Fruit fly (Drosophila melanogaster) whole organism, adult: ENCODE results near the gene Prp6.

ENCODE experiments used
- CG11617 ChIP-seq: fragments of 200-800 bp; sonication (Bioruptor generic); optimal IDR thresholded peaks from 2 replicates; lab custom pipeline; 2017; ENCODE audit warnings: mild to moderate bottlenecking, missing biosample characterization, missing genetic modification reagents, missing genetic modification characterization
- CG12768 ChIP-seq: fragments of 200-800 bp; sonication (Bioruptor generic); optimal IDR thresholded peaks from 2 replicates; lab custom pipeline; 2017; ENCODE audit warnings: missing biosample characterization, missing genetic modification characterization, mild to moderate bottlenecking, moderate library complexity, missing genetic modification reagents
- CG14711 ChIP-seq: fragments of 200-800 bp; sonication (Bioruptor generic); optimal IDR thresholded peaks from 2 replicates; lab custom pipeline; 2018; ENCODE audit warnings: missing biosample characterization, mild to moderate bottlenecking, missing genetic modification characterization, moderate library complexity
- CG33017 ChIP-seq: fragments of 200-800 bp; sonication (Bioruptor generic); optimal IDR thresholded peaks from 2 replicates; lab custom pipeline; 2018; ENCODE audit warnings: missing biosample characterization, mild to moderate bottlenecking, missing genetic modification characterization, moderate library complexity
- CG7101 ChIP-seq: fragments of 200-800 bp; sonication (Bioruptor generic); optimal IDR thresholded peaks from 2 replicates; lab custom pipeline; 2018; ENCODE audit warnings: missing biosample characterization, mild to moderate bottlenecking, missing genetic modification characterization, moderate library complexity
- Clk ChIP-seq: fragments of 200-800 bp; sonication (Bioruptor generic); optimal IDR thresholded peaks from 2 replicates; lab custom pipeline; 2017; ENCODE audit warnings: missing biosample characterization, missing genetic modification characterization
- bab1 ChIP-seq: fragments of 200-800 bp; sonication (Bioruptor generic); optimal IDR thresholded peaks from 3 replicates; lab custom pipeline; 2019; ENCODE audit warnings: missing biosample characterization, mild to moderate bottlenecking, missing genetic modification characterization, moderate library complexity
- cic ChIP-seq: fragments of 200-800 bp; sonication (Bioruptor generic); optimal IDR thresholded peaks from 2 replicates; lab custom pipeline; 2017; ENCODE audit warnings: missing biosample characterization, mild to moderate bottlenecking, missing genetic modification characterization, moderate library complexity
- cnc ChIP-seq, 2 experiments: fragments of >200 bp; optimal IDR thresholded peaks; 2 replicates each; lab custom pipeline; 2017
- kay ChIP-seq: fragments of 200-800 bp; sonication (Bioruptor generic); peaks from one replicate; lab custom pipeline; 2016; ENCODE audit warnings: missing biosample characterization, missing genetic modification characterization, borderline replicate concordance
- ovo ChIP-seq: fragments of 200-800 bp; sonication (Bioruptor generic); optimal IDR thresholded peaks from 2 replicates; lab custom pipeline; 2016; ENCODE audit warnings: missing biosample characterization, missing genetic modification characterization

DNA sequence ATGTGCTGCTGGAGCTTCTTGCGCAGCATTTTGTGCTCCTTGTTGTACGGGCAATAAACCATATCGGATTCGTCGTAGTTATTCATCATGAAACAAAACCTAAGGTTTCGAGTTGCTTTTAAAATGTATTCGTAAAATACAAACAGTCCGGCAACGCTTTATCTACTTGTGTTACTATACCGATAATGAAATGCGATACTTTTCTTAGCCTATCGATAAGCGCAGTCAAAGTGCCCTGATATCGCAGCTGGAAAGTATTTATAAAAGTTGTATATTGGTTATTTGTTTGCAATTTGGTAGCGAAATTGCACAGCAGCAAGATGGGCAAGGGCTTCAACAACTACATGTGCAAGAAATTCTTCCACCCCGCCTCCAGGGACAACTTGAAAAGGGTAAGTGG, 3.8 kb upstream of the Prp6 start, which contains the start of the genes arx and CG6843:
- TF ChIP-seq CG7101 (tag; lab: Kevin White, UChicago) = no peak
- no peak for TF ChIP-seq CG33017
- TF ChIP-seq cnc (optimal IDR thresholded peaks at IDR 0.05; lab: Kevin White, UChicago) = no peak
- no peak for TF ChIP-seq cic (GFP tag; lab: Kevin White, UChicago)
- TF ChIP-seq ovo (GFP tag; lab: Kevin White, UChicago) = no peak
- TF ChIP-seq CG11617 = no peak
- no peak for TF ChIP-seq CG12768 (GFP tag; lab: Kevin White, UChicago)
- TF ChIP-seq bab1 (GFP tag; lab: Kevin White, UChicago) = peak; percentile 64
- TF ChIP-seq kay = no peak
- no peak for TF ChIP-seq CG14711 (tag; lab: Kevin White, UChicago)
- no peak for TF ChIP-seq Clk (GFP tag; lab: Kevin White, UChicago)
